Worm (Caenorhabditis elegans) whole organism, young adult: ENCODE measurements around the gene F48C5.2.

Source experiments
- B0261.1 ChIP-seq: sonication (generic microtip); optimal IDR thresholded peaks from 2 replicates; lab custom pipeline; 2016; ENCODE audit warnings: mild to moderate bottlenecking, missing genetic modification characterization, moderate library complexity, missing compliant biosample characterization
- K11D2.4 ChIP-seq: fragments of 200-800 bp; sonication (Bioruptor generic); IDR thresholded peaks from 2 replicates; pipeline ENCODE4 v1.3.6; 2022; ENCODE audit warnings: missing genetic modification reagents, missing genetic modification characterization, missing compliant biosample characterization
- akir-1 ChIP-seq: fragments of 200-800 bp; sonication (Bioruptor generic); optimal IDR thresholded peaks from 2 replicates; lab custom pipeline; 2018; ENCODE audit warnings: mild to moderate bottlenecking, missing genetic modification characterization, moderate library complexity, missing compliant biosample characterization
- ama-1 ChIP-seq, 3 experiments: fragments of 150-350 bp in 1 of 3; sonication (generic microtip) in 2 of 3; optimal IDR thresholded peaks; 2 replicates each; lab custom pipeline; 2014 to 2018; ENCODE audit warnings: missing biosample characterization in 2 of 3, missing genetic modification characterization in 2 of 3, missing genetic modification reagents in 2 of 3
- ceh-58 ChIP-seq: fragments of 200-800 bp; sonication (Bioruptor generic); IDR thresholded peaks from 2 replicates; pipeline ENCODE4 v1.3.6; 2022; ENCODE audit warnings: missing genetic modification characterization, missing compliant biosample characterization
- ceh-91 ChIP-seq: fragments of 200-800 bp; sonication (Bioruptor generic); IDR thresholded peaks from 2 replicates; pipeline ENCODE4 v1.3.6; 2022; ENCODE audit warnings: missing genetic modification reagents, missing genetic modification characterization, missing compliant biosample characterization
- gei-17 ChIP-seq: fragments of 200-800 bp; sonication (Bioruptor generic); optimal IDR thresholded peaks from 2 replicates; lab custom pipeline; 2018; ENCODE audit warnings: mild to moderate bottlenecking, missing genetic modification characterization, missing compliant biosample characterization
- pha-4 ChIP-seq: fragments of 150-350 bp; sonication (generic microtip); optimal IDR thresholded peaks from 2 replicates; lab custom pipeline; 2014; ENCODE audit warnings: missing biosample characterization, missing genetic modification reagents, missing genetic modification characterization
- snpc-4 ChIP-seq, 5 experiments: fragments of 150-350 bp in 1 of 5; sonication (generic microtip) in 4 of 5; optimal IDR thresholded peaks; 2 replicates each; lab custom pipeline; 2014 to 2018; ENCODE audit warnings: missing genetic modification characterization in 5 of 5, missing biosample characterization in 3 of 5, antibody characterized with exemption in 2 of 5, mild to moderate bottlenecking in 2 of 5, missing compliant biosample characterization in 2 of 5, missing genotype in 2 of 5, moderate library complexity in 2 of 5, missing genetic modification reagents in 1 of 5
- unc-62 ChIP-seq: fragments of 150-350 bp; optimal IDR thresholded peaks from 2 replicates; lab custom pipeline; 2014; ENCODE audit warnings: missing biosample characterization, missing genetic modification reagents, missing genetic modification characterization

DNA sequence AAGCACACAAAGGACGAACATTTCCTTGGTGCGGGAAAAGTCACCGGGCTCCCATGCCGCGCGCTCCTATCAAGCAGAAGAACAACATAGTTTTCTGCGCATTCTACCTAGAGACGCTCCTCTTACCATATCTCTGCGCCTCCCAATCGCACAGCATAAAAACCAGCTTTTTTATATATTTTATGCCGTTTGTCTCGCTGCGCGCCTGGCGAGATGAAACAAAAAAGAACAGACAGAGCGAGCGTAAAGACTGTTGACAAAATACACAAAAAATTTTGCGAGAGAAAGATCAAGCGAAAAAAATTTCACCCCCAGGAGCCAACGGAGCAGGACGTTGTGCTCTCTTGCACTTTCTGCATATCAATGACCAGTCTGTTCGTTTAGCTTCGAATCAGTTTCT is 23.6 kb upstream of the F48C5.2 start:
- TF ChIP-seq B0261.1 (tag; lab: Kevin White, UChicago) (no peak), unc-62 (GFP tag; lab: Kevin White, UChicago) (no peak), ceh-58 (GFP tag; lab: Robert Waterston, UW) (no peak), ama-1 (optimal IDR thresholded peaks at IDR 0.05; lab: Kevin White, UChicago) (no peak), ama-1 (GFP tag; optimal IDR thresholded peaks at IDR 0.05; lab: Kevin White, UChicago) (no peak), pha-4 (tag; lab: Kevin White, UChicago) (no peak), snpc-4 (GFP tag; optimal IDR thresholded peaks at IDR 0.05; lab: Kevin White, UChicago) (no peak), snpc-4 (tag; optimal IDR thresholded peaks at IDR 0.05; lab: Kevin White, UChicago) (no peak), akir-1 (no peak), K11D2.4 (GFP tag; lab: Robert Waterston, UW) (no peak), ceh-91 (GFP tag; lab: Robert Waterston, UW) (no peak), gei-17 (no peak)
